Worm (Caenorhabditis elegans): Measurements from ENCODE around the gene aqp-7.

- TF ChIP-seq unc-39 (tag; optimal IDR thresholded peaks at IDR 0.05) (no peak), lin-13 (tag; optimal IDR thresholded peaks at IDR 0.05) (no peak), ces-1 (GFP tag; optimal IDR thresholded peaks at IDR 0.05) (no peak), mls-2 (tag; optimal IDR thresholded peaks at IDR 0.05) (no peak), sem-2 (GFP tag; optimal IDR thresholded peaks at IDR 0.05) (no peak), ztf-11 (tag; optimal IDR thresholded peaks at IDR 0.05) (no peak), unc-62 (GFP tag; optimal IDR thresholded peaks at IDR 0.05) (no peak), ham-2 (GFP tag; optimal IDR thresholded peaks at IDR 0.05) (no peak), blmp-1 (tag; optimal IDR thresholded peaks at IDR 0.05) (no peak), nhr-237 (tag; optimal IDR thresholded peaks at IDR 0.05) (no peak)
Measured at ce11 chrX:3063274-3063673, 38.4 kb downstream of the aqp-7 start, which contains the start of gene ceh-30.
